Fruit fly (Drosophila melanogaster): ENCODE results near the gene Jon25Biii.

Gene Jon25Biii

DNA sequence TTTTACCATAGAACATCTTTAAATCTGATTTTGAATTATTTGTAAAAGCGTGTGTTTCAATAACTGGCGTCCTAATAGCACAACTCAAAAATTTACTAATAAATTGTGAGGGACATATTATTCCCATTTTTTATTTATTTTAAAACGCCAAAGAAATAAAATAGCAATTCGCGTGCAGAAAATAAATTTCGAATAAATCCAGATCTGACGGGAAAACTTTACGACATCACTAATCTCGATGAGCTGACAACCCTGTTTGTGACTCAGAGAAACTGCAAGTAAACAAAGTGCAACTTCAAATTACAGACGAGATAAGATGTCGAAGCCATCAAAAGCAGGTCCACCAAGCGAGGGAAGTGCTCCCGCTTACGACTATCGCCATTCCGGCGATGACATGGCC, 14.9 kb upstream of the Jon25Biii start, which contains the start of gene CG34125:
CG34125 (plus strand) TSS at position 254 of the 400 bp plus-strand sequence.
- no peak for TF ChIP-seq sug (tag; optimal IDR thresholded peaks at IDR 0.05)
- TF ChIP-seq CG13624 (GFP tag; optimal IDR thresholded peaks at IDR 0.05), result peak; percentile 5
- TF ChIP-seq CG12299 (tag; optimal IDR thresholded peaks at IDR 0.05), result no peak
- TF ChIP-seq zfh1 (GFP tag; IDR thresholded peaks at IDR 0.05), result peak; percentile 20; the same call in 1 of the 3 replicates
- TF ChIP-seq az2 (GFP tag; optimal IDR thresholded peaks at IDR 0.05), result peak; percentile 6
- no peak for TF ChIP-seq CG17385 (GFP tag; optimal IDR thresholded peaks at IDR 0.05)
- TF ChIP-seq CG15514 (GFP tag; optimal IDR thresholded peaks at IDR 0.05), result peak; percentile 81
- TF ChIP-seq emc (GFP tag; optimal IDR thresholded peaks at IDR 0.05), result no peak
- 0 out of 2 replicates have a peak, but pooled peaks have one; percentile 22 for TF ChIP-seq E2f2 (GFP tag; IDR thresholded peaks at IDR 0.05)
- TF ChIP-seq CG13287 (GFP tag; IDR thresholded peaks at IDR 0.05; ENCODE audit: partially characterized antibody), result peak; percentile 22; the same call in 1 of the 2 replicates
- TF ChIP-seq pzg (GFP tag; optimal IDR thresholded peaks at IDR 0.05), result peak; percentile 33
- TF ChIP-seq CG9437 (GFP tag; optimal IDR thresholded peaks at IDR 0.05), result no peak
- TF ChIP-seq CG12659 (GFP tag; optimal IDR thresholded peaks at IDR 0.05), result no peak
- TF ChIP-seq Sry-β (GFP tag; optimal IDR thresholded peaks at IDR 0.05), result peak; percentile 91
- TF ChIP-seq slbo (GFP tag; IDR thresholded peaks at IDR 0.05), result peak; percentile 32; the same call in 1 of the 2 replicates
- peak; percentile 14 for TF ChIP-seq mam (GFP tag; optimal IDR thresholded peaks at IDR 0.05)
- TF ChIP-seq row (GFP tag; IDR thresholded peaks at IDR 0.05), result peak; percentile 86
- TF ChIP-seq Ets65A (GFP tag), result peak; percentile 82
- no peak for TF ChIP-seq CG9817 (tag; optimal IDR thresholded peaks at IDR 0.05)
- 0 out of 2 replicates have a peak, but pooled peaks have one; percentile 10 for TF ChIP-seq CG10366 (GFP tag; IDR thresholded peaks at IDR 0.05)
- TF ChIP-seq cwo (GFP tag; optimal IDR thresholded peaks at IDR 0.05), result no peak
- TF ChIP-seq Xrp1 (GFP tag; IDR thresholded peaks at IDR 0.05), result peak; percentile 34; the same call in 1 of the 2 replicates
- peak; percentile 67 for TF ChIP-seq Med (GFP tag)
- no peak for TF ChIP-seq TFAM (GFP tag; optimal IDR thresholded peaks at IDR 0.05)
- TF ChIP-seq caup (GFP tag; optimal IDR thresholded peaks at IDR 0.05; ENCODE audit: severe bottlenecking), result no peak
- no peak for TF ChIP-seq grau (tag; optimal IDR thresholded peaks at IDR 0.05)
- TF ChIP-seq MBD-R2 (GFP tag; IDR thresholded peaks at IDR 0.05), result peak; percentile 82
- 0 out of 3 replicates have a peak, but pooled peaks have one; percentile 8 for TF ChIP-seq CG34422 (GFP tag; IDR thresholded peaks at IDR 0.05)
- peak; percentile 97 for TF ChIP-seq kay (GFP tag; optimal IDR thresholded peaks at IDR 0.05)
- TF ChIP-seq zfh2 (GFP tag; optimal IDR thresholded peaks at IDR 0.05), result no peak
- no peak for TF ChIP-seq yki (optimal IDR thresholded peaks at IDR 0.05)
- TF ChIP-seq HmgZ (tag; optimal IDR thresholded peaks at IDR 0.05), result peak; percentile 13
- TF ChIP-seq ems (GFP tag; optimal IDR thresholded peaks at IDR 0.05), result peak; percentile 10
- TF ChIP-seq CG11456 (GFP tag; IDR thresholded peaks at IDR 0.05), result 0 out of 3 replicates have a peak, but pooled peaks have one; percentile 47
- TF ChIP-seq MESR4 (GFP tag; optimal IDR thresholded peaks at IDR 0.05), result peak; percentile 13
- 0 out of 2 replicates have a peak, but pooled peaks have one; percentile 11 for TF ChIP-seq CG14014 (GFP tag; IDR thresholded peaks at IDR 0.05)
- no peak for TF ChIP-seq Hey (tag; optimal IDR thresholded peaks at IDR 0.05)
- TF ChIP-seq Hmx (GFP tag; optimal IDR thresholded peaks at IDR 0.05), result no peak
- TF ChIP-seq Dad (GFP tag; optimal IDR thresholded peaks at IDR 0.05), result no peak
- peak; percentile 16 for TF ChIP-seq Camta (GFP tag; optimal IDR thresholded peaks at IDR 0.05)
- TF ChIP-seq CG3995 (GFP tag; optimal IDR thresholded peaks at IDR 0.05), result peak; percentile 53
- TF ChIP-seq pan (optimal IDR thresholded peaks at IDR 0.05), result no peak
- peak in 1 of 2 experiments; percentile 32 for TF ChIP-seq pan (GFP tag; optimal IDR thresholded peaks at IDR 0.05 in 1 of 2, IDR thresholded peaks at IDR 0.05 in 1 of 2)
- TF ChIP-seq CG9932 (GFP tag; IDR thresholded peaks at IDR 0.05), result peak; percentile 44; the same call in 1 of the 2 replicates
- TF ChIP-seq CG3847 (GFP tag; IDR thresholded peaks at IDR 0.05), result peak; percentile 26; the same call in 1 of the 2 replicates
- TF ChIP-seq bab2 (GFP tag; optimal IDR thresholded peaks at IDR 0.05), result no peak
- peak; percentile 68; the same call in 1 of the 4 replicates for TF ChIP-seq chinmo (GFP tag; IDR thresholded peaks at IDR 0.05; ENCODE audit: partially characterized antibody)
- TF ChIP-seq phol (tag; optimal IDR thresholded peaks at IDR 0.05), result peak; percentile 11
